Fruit fly (Drosophila melanogaster) whole organism, embryonic: Measurements from ENCODE around the gene CG7781.

ENCODE experiments used
- Asciz ChIP-seq: fragments of 200-800 bp; sonication (Bioruptor generic); optimal IDR thresholded peaks from 2 replicates; lab custom pipeline; 2017; ENCODE audit warnings: missing biosample characterization, mild to moderate bottlenecking, missing genetic modification characterization, missing genetic modification reagents
- CG10209 ChIP-seq: fragments of 200-800 bp; sonication (Bioruptor generic); optimal IDR thresholded peaks from 3 replicates; lab custom pipeline; 2017; ENCODE audit warnings: missing biosample characterization, mild to moderate bottlenecking, missing genetic modification characterization, missing genetic modification reagents
- CG1024 ChIP-seq: fragments of 200-800 bp; sonication (Bioruptor generic); IDR thresholded peaks from 2 replicates; pipeline ENCODE4 v1.3.6; 2022; ENCODE audit warnings: missing biosample characterization, missing genetic modification characterization
- CG10267 ChIP-seq: fragments of 200-800 bp; sonication (Bioruptor generic); optimal IDR thresholded peaks from 2 replicates; lab custom pipeline; 2018; ENCODE audit warnings: missing biosample characterization, mild to moderate bottlenecking, missing genetic modification characterization, moderate library complexity
- CG12071 ChIP-seq: fragments of 200-800 bp; sonication (Bioruptor generic); optimal IDR thresholded peaks from 3 replicates; lab custom pipeline; 2018; ENCODE audit warnings: missing biosample characterization, mild to moderate bottlenecking, missing genetic modification characterization
- CG12942 ChIP-seq: fragments of 200-800 bp; sonication (Bioruptor generic); optimal IDR thresholded peaks from 3 replicates; lab custom pipeline; 2016; ENCODE audit warnings: missing biosample characterization, missing genetic modification characterization
- CG14441 ChIP-seq: fragments of 200-800 bp; sonication (Bioruptor generic); IDR thresholded peaks from 2 replicates; pipeline ENCODE4 v1.3.6; 2022; ENCODE audit warnings: missing biosample characterization, missing genetic modification characterization
- CG15479 ChIP-seq: fragments of 200-800 bp; sonication (Bioruptor generic); optimal IDR thresholded peaks from 3 replicates; lab custom pipeline; 2019; ENCODE audit warnings: missing biosample characterization, mild to moderate bottlenecking, missing genetic modification characterization, moderate library complexity
- CG15696 ChIP-seq: fragments of 200-800 bp; sonication (Bioruptor generic); optimal IDR thresholded peaks from 2 replicates; lab custom pipeline; 2019; ENCODE audit warnings: missing biosample characterization, mild to moderate bottlenecking, missing genetic modification characterization, moderate library complexity
- CG16863 ChIP-seq: fragments of 200-800 bp; sonication (Bioruptor generic); optimal IDR thresholded peaks from 3 replicates; lab custom pipeline; 2016; ENCODE audit warnings: missing biosample characterization, missing genetic modification characterization
- CG17361 ChIP-seq: fragments of 200-800 bp; sonication (Bioruptor generic); IDR thresholded peaks from 3 replicates; pipeline ENCODE4 v1.3.6; 2022; ENCODE audit warnings: missing biosample characterization, missing genetic modification characterization
- CG17829 ChIP-seq: fragments of 200-800 bp; optimal IDR thresholded peaks from 2 replicates; lab custom pipeline; 2019; ENCODE audit warnings: missing biosample characterization, mild to moderate bottlenecking, missing genetic modification characterization, moderate library complexity
- CG18619 ChIP-seq: fragments of 200-800 bp; sonication (Bioruptor generic); optimal IDR thresholded peaks from 3 replicates; lab custom pipeline; 2017; ENCODE audit warnings: missing biosample characterization, mild to moderate bottlenecking, missing genetic modification characterization
- CG2889 ChIP-seq: fragments of 200-800 bp; sonication (Bioruptor generic); IDR thresholded peaks from 3 replicates; pipeline ENCODE4 v1.3.6; 2022; ENCODE audit warnings: missing biosample characterization, missing genetic modification characterization
- CG30020 ChIP-seq: fragments of 200-800 bp; optimal IDR thresholded peaks from 2 replicates; lab custom pipeline; 2019; ENCODE audit warnings: missing biosample characterization, mild to moderate bottlenecking, missing genetic modification characterization, moderate library complexity
- CG3065 ChIP-seq: fragments of 200-800 bp; sonication (Bioruptor generic); optimal IDR thresholded peaks from 2 replicates; lab custom pipeline; 2016; ENCODE audit warnings: missing biosample characterization, missing genetic modification characterization
- CG31365 ChIP-seq: fragments of 200-800 bp; sonication (Bioruptor generic); optimal IDR thresholded peaks from 2 replicates; lab custom pipeline; 2018; ENCODE audit warnings: missing biosample characterization, mild to moderate bottlenecking, missing genetic modification characterization
- CG34376 ChIP-seq: fragments of 200-800 bp; sonication (Bioruptor generic); optimal IDR thresholded peaks from 2 replicates; lab custom pipeline; 2018; ENCODE audit warnings: missing biosample characterization, mild to moderate bottlenecking, missing genetic modification characterization
- CG34422 ChIP-seq: fragments of 200-800 bp; sonication (Bioruptor generic); IDR thresholded peaks from 3 replicates; pipeline ENCODE4 v1.3.6; 2022; ENCODE audit warnings: missing biosample characterization, missing genetic modification characterization
- CG3726 ChIP-seq: fragments of 200-800 bp; sonication (Bioruptor generic); IDR thresholded peaks from 3 replicates; pipeline ENCODE4, ENCODE4 v1.3.6; 2022; ENCODE audit warnings: missing biosample characterization, missing genetic modification characterization
- CG4328 ChIP-seq: fragments of 200-800 bp; sonication (Bioruptor generic); optimal IDR thresholded peaks from 3 replicates; lab custom pipeline; 2017; ENCODE audit warnings: missing biosample characterization, missing genetic modification reagents, missing genetic modification characterization
- CG5180 ChIP-seq: fragments of 200-800 bp; sonication (Bioruptor generic); optimal IDR thresholded peaks from 3 replicates; lab custom pipeline; 2017; ENCODE audit warnings: missing biosample characterization, missing genetic modification characterization, mild to moderate bottlenecking, moderate library complexity, missing genetic modification reagents
- CG6175 ChIP-seq: fragments of 200-800 bp; sonication (Bioruptor generic); IDR thresholded peaks from 3 replicates; pipeline ENCODE4 v1.3.6; 2022; ENCODE audit warnings: missing biosample characterization, missing genetic modification characterization
- CG6854 ChIP-seq: fragments of 200-800 bp; sonication (Bioruptor generic); optimal IDR thresholded peaks from 3 replicates; lab custom pipeline; 2017; ENCODE audit warnings: missing biosample characterization, mild to moderate bottlenecking, missing genetic modification characterization
- CG8765 ChIP-seq: fragments of 200-800 bp; sonication (Bioruptor generic); IDR thresholded peaks from 2 replicates; pipeline ENCODE4 v1.3.6; 2022; ENCODE audit warnings: missing biosample characterization, missing genetic modification characterization
- CG8944 ChIP-seq: fragments of 200-800 bp; sonication (Bioruptor generic); optimal IDR thresholded peaks from 3 replicates; lab custom pipeline; 2016; ENCODE audit warnings: missing biosample characterization, missing genetic modification characterization
- CG9876 ChIP-seq: fragments of 200-800 bp; sonication (Bioruptor generic); optimal IDR thresholded peaks from 2 replicates; lab custom pipeline; 2016; ENCODE audit warnings: missing biosample characterization, missing genetic modification characterization
- CHES-1-like ChIP-seq: fragments of 200-800 bp; sonication (Bioruptor generic); optimal IDR thresholded peaks from 2 replicates; lab custom pipeline; 2016; ENCODE audit warnings: missing biosample characterization, missing genetic modification characterization
- Doc3 ChIP-seq: fragments of 200-800 bp; sonication (Bioruptor generic); IDR thresholded peaks from 3 replicates; pipeline ENCODE4 v1.3.6; 2022; ENCODE audit warnings: missing biosample characterization, missing genetic modification characterization; ENCODE audit not compliant: partially characterized antibody
- Dp ChIP-seq: fragments of 200-800 bp; sonication (Bioruptor generic); optimal IDR thresholded peaks from 2 replicates; lab custom pipeline; 2018; ENCODE audit warnings: missing biosample characterization, mild to moderate bottlenecking, missing genetic modification characterization, moderate library complexity
- E2f1 ChIP-seq: fragments of 200-800 bp; sonication (Bioruptor generic); IDR thresholded peaks from 2 replicates; pipeline ENCODE4 v1.3.6; 2022; ENCODE audit warnings: missing biosample characterization, missing genetic modification characterization
- HmgZ ChIP-seq: fragments of 200-800 bp; sonication (Bioruptor generic); optimal IDR thresholded peaks from 2 replicates; lab custom pipeline; 2018; ENCODE audit warnings: missing biosample characterization, mild to moderate bottlenecking, missing genetic modification characterization
- Hmr ChIP-seq: fragments of 200-800 bp; sonication (Bioruptor generic); optimal IDR thresholded peaks from 3 replicates; lab custom pipeline; 2017; ENCODE audit warnings: mild to moderate bottlenecking, missing biosample characterization, missing genetic modification reagents, missing genetic modification characterization
- Mes4 ChIP-seq: fragments of 200-800 bp; sonication (Bioruptor generic); optimal IDR thresholded peaks from 2 replicates; lab custom pipeline; 2016; ENCODE audit warnings: missing biosample characterization, missing genetic modification characterization
- NC2α ChIP-seq: fragments of 200-800 bp; sonication (Bioruptor generic); optimal IDR thresholded peaks from 2 replicates; lab custom pipeline; 2016; ENCODE audit warnings: missing biosample characterization, missing genetic modification characterization
- NK7.1 ChIP-seq: fragments of 200-800 bp; sonication (Bioruptor generic); optimal IDR thresholded peaks from 3 replicates; lab custom pipeline; 2016; ENCODE audit warnings: missing biosample characterization, missing genetic modification characterization
- Side ChIP-seq: fragments of 200-800 bp; sonication (Bioruptor generic); optimal IDR thresholded peaks from 2 replicates; lab custom pipeline; 2016; ENCODE audit warnings: missing biosample characterization, missing genetic modification characterization
- Xbp1 ChIP-seq: fragments of 200-800 bp; sonication (Bioruptor generic); optimal IDR thresholded peaks from 3 replicates; lab custom pipeline; 2016; ENCODE audit warnings: missing biosample characterization, mild to moderate bottlenecking, missing genetic modification characterization
- abd-A ChIP-seq: fragments of 200-800 bp; sonication (Bioruptor generic); optimal IDR thresholded peaks from 3 replicates; lab custom pipeline; 2019; ENCODE audit warnings: missing biosample characterization, mild to moderate bottlenecking, missing genetic modification characterization, moderate library complexity
- dan ChIP-seq: fragments of 200-800 bp; sonication (Bioruptor generic); IDR thresholded peaks from 2 replicates; pipeline ENCODE4 v1.3.6; 2022; ENCODE audit warnings: missing biosample characterization, missing genetic modification characterization
- dysf ChIP-seq: fragments of 200-800 bp; sonication (Bioruptor generic); IDR thresholded peaks from 3 replicates; pipeline ENCODE4 v1.3.6; 2022; ENCODE audit warnings: missing biosample characterization, missing genetic modification characterization
- eve ChIP-seq, 2 experiments: fragments of >200 bp; optimal IDR thresholded peaks; 2 replicates each; lab custom pipeline; 2017; ENCODE audit warnings: missing biosample characterization in 2 of 2, missing genetic modification characterization in 2 of 2
- fd96Cb ChIP-seq: fragments of 200-800 bp; sonication (Bioruptor generic); optimal IDR thresholded peaks from 2 replicates; lab custom pipeline; 2018; ENCODE audit warnings: missing biosample characterization, mild to moderate bottlenecking, missing genetic modification characterization, moderate library complexity
- ken ChIP-seq: fragments of 200-800 bp; sonication (Bioruptor generic); IDR thresholded peaks from 3 replicates; pipeline ENCODE4 v1.3.6; 2022; ENCODE audit warnings: missing biosample characterization, missing genetic modification characterization
- lola ChIP-seq, 3 experiments: fragments of >200 bp in 2 of 3; fragments of 200-800 bp in 1 of 3; sonication (Bioruptor generic) in 1 of 3; optimal IDR thresholded peaks; 2 replicates each; lab custom pipeline; 2017 to 2019; ENCODE audit warnings: missing biosample characterization in 3 of 3, missing genetic modification characterization in 3 of 3, mild to moderate bottlenecking in 1 of 3, moderate library complexity in 1 of 3
- rib ChIP-seq: fragments of 200-800 bp; sonication (Bioruptor generic); IDR thresholded peaks from 2 replicates; pipeline ENCODE4 v1.3.6; 2022; ENCODE audit warnings: missing biosample characterization, missing genetic modification characterization
- row ChIP-seq: fragments of 200-800 bp; sonication (Bioruptor generic); IDR thresholded peaks from 3 replicates; pipeline ENCODE4 v1.3.6; 2022; ENCODE audit warnings: missing biosample characterization, missing genetic modification characterization
- shn ChIP-seq: fragments of 200-800 bp; sonication (Bioruptor generic); optimal IDR thresholded peaks from 3 replicates; lab custom pipeline; 2016; ENCODE audit warnings: missing biosample characterization, missing genetic modification characterization
- so ChIP-seq: fragments of 200-800 bp; sonication (Bioruptor generic); IDR thresholded peaks from 3 replicates; pipeline ENCODE4 v1.3.6; 2022; ENCODE audit warnings: missing biosample characterization, missing genetic modification characterization
- vfl ChIP-seq: fragments of 200-800 bp; sonication (Bioruptor generic); optimal IDR thresholded peaks from 2 replicates; lab custom pipeline; 2016; ENCODE audit warnings: missing biosample characterization, missing genetic modification characterization

Gene CG7781

dm6 chr2L:8326414-8327271 lies 1.4 kb upstream of the CG7781 start (continued):
- TF ChIP-seq CG34422 (GFP tag; lab: Robert Waterston, UW), result no peak
- no peak for TF ChIP-seq eve (GFP tag; optimal IDR thresholded peaks at IDR 0.05; lab: Kevin White, UChicago)
- TF ChIP-seq so, result no peak
- no peak for TF ChIP-seq CG4328
- no peak for TF ChIP-seq Side (GFP tag; lab: Kevin White, UChicago)
- no peak for TF ChIP-seq CG1024 (GFP tag; lab: Robert Waterston, UW)
- no peak for TF ChIP-seq dan (GFP tag; lab: Robert Waterston, UW)
- no peak for TF ChIP-seq rib (GFP tag; lab: Robert Waterston, UW)
- TF ChIP-seq CG10209 (GFP tag; lab: Kevin White, UChicago), result peak; percentile 18
- TF ChIP-seq CG5180 (GFP tag; lab: Kevin White, UChicago), result no peak
- no peak for TF ChIP-seq CG17829 (tag; lab: Kevin White, UChicago)
- no peak for TF ChIP-seq CHES-1-like (GFP tag; lab: Kevin White, UChicago)
- TF ChIP-seq lola (GFP tag; optimal IDR thresholded peaks at IDR 0.05; lab: Kevin White, UChicago), result no peak
- no peak for TF ChIP-seq CG18619 (GFP tag; lab: Kevin White, UChicago)
- TF ChIP-seq CG6175 (GFP tag; lab: Robert Waterston, UW), result no peak
- TF ChIP-seq CG15479, result no peak
- no peak for TF ChIP-seq CG12071
- TF ChIP-seq Asciz (GFP tag; lab: Kevin White, UChicago), result peak; percentile 5
- no peak for TF ChIP-seq NC2α (GFP tag; lab: Kevin White, UChicago)
- no peak for TF ChIP-seq CG8944 (GFP tag; lab: Kevin White, UChicago)
- TF ChIP-seq vfl (GFP tag; lab: Kevin White, UChicago), result no peak
- no peak for TF ChIP-seq Doc3
- peak; percentile 40 for TF ChIP-seq row (GFP tag; lab: Robert Waterston, UW)
- no peak for TF ChIP-seq CG9876
- no peak for TF ChIP-seq CG30020 (tag; lab: Kevin White, UChicago)
- TF ChIP-seq CG31365, result no peak
- TF ChIP-seq Hmr (GFP tag; lab: Kevin White, UChicago), result peak; percentile 60
- TF ChIP-seq CG14441, result no peak
- TF ChIP-seq Mes4 (GFP tag; lab: Kevin White, UChicago), result no peak
- no peak for TF ChIP-seq dysf (GFP tag; lab: Robert Waterston, UW)
- TF ChIP-seq Dp (GFP tag; lab: Kevin White, UChicago), result peak; percentile 48
- no peak for TF ChIP-seq Xbp1 (GFP tag; lab: Kevin White, UChicago)
- TF ChIP-seq fd96Cb (tag; lab: Kevin White, UChicago), result no peak
- no peak for TF ChIP-seq CG34376
- no peak for TF ChIP-seq ken (GFP tag; lab: Robert Waterston, UW)
- TF ChIP-seq CG16863 (GFP tag; lab: Kevin White, UChicago), result no peak
- no peak for TF ChIP-seq abd-A (tag; lab: Kevin White, UChicago)
- TF ChIP-seq CG3065, result no peak
- no peak for TF ChIP-seq CG15696
- no peak for TF ChIP-seq CG3726 (GFP tag; lab: Robert Waterston, UW)
- no peak for TF ChIP-seq CG8765 (GFP tag; lab: Robert Waterston, UW)
- TF ChIP-seq HmgZ (tag; lab: Kevin White, UChicago), result no peak
- TF ChIP-seq CG17361 (GFP tag; lab: Robert Waterston, UW), result 0 out of 3 replicates have a peak, but pooled peaks have one; percentile 14
- no peak for TF ChIP-seq CG6854 (GFP tag; lab: Kevin White, UChicago)
- TF ChIP-seq shn (GFP tag; lab: Kevin White, UChicago), result no peak
- no peak for TF ChIP-seq E2f1
- peak; percentile 11 for TF ChIP-seq CG10267 (tag; lab: Kevin White, UChicago)
- TF ChIP-seq CG2889, result no peak
- TF ChIP-seq NK7.1 (GFP tag; lab: Kevin White, UChicago), result no peak
- no peak for TF ChIP-seq CG12942 (GFP tag; lab: Kevin White, UChicago)
